Worm (Caenorhabditis elegans) whole organism, L4 larva: ENCODE measurements around the gene scl-7.

Source experiments
- D1046.2 ChIP-seq: fragments of 200-800 bp; sonication (Bioruptor generic); IDR thresholded peaks from 2 replicates; pipeline ENCODE4 v1.3.6; 2022; ENCODE audit warnings: missing genetic modification characterization, missing compliant biosample characterization
- F10B5.3 ChIP-seq: sonication (generic microtip); optimal IDR thresholded peaks from 2 replicates; lab custom pipeline; 2016; ENCODE audit warnings: mild to moderate bottlenecking, missing genetic modification characterization, missing compliant biosample characterization
- F37D6.2 ChIP-seq: sonication (generic microtip); optimal IDR thresholded peaks from 2 replicates; lab custom pipeline; 2016; ENCODE audit warnings: mild to moderate bottlenecking, missing genetic modification characterization, missing compliant biosample characterization
- Y48G9A.11 ChIP-seq: fragments of 200-800 bp; sonication (Bioruptor generic); IDR thresholded peaks from 2 replicates; pipeline ENCODE4 v1.3.6; 2022; ENCODE audit warnings: missing genetic modification reagents, missing genetic modification characterization, missing compliant biosample characterization
- Y75B8A.6 ChIP-seq: fragments of 200-800 bp; sonication (Bioruptor generic); IDR thresholded peaks from 2 replicates; pipeline ENCODE4 v1.3.6; 2022; ENCODE audit warnings: missing genetic modification reagents, missing genetic modification characterization, missing compliant biosample characterization
- aha-1 ChIP-seq: fragments of 150-350 bp; peaks from one replicate; lab custom pipeline; 2014; ENCODE audit warnings: missing biosample characterization, missing genetic modification characterization
- attf-4 ChIP-seq: sonication (generic microtip); optimal IDR thresholded peaks from 3 replicates; lab custom pipeline; 2017; ENCODE audit warnings: missing biosample characterization, missing genetic modification characterization
- ceh-20 ChIP-seq: fragments of 200-800 bp; sonication (Bioruptor generic); IDR thresholded peaks from 2 replicates; pipeline ENCODE4 v1.3.6; 2022; ENCODE audit warnings: missing genetic modification reagents, missing genetic modification characterization, missing compliant biosample characterization
- ceh-44 ChIP-seq: fragments of 200-800 bp; sonication (Bioruptor generic); IDR thresholded peaks from 2 replicates; pipeline ENCODE4 v1.3.6; 2022; ENCODE audit warnings: missing genetic modification reagents, missing genetic modification characterization, missing compliant biosample characterization
- ceh-82 ChIP-seq: sonication (generic microtip); optimal IDR thresholded peaks from 2 replicates; lab custom pipeline; 2017; ENCODE audit warnings: missing biosample characterization, missing genetic modification characterization
- cey-2 ChIP-seq: sonication (generic microtip); optimal IDR thresholded peaks from 3 replicates; lab custom pipeline; 2017; ENCODE audit warnings: missing genetic modification characterization, mild to moderate bottlenecking, missing compliant biosample characterization, antibody characterized with exemption, borderline replicate concordance; ENCODE audit not compliant: insufficient read depth
- ctbp-1 ChIP-seq: fragments of 200-800 bp; sonication (Bioruptor generic); IDR thresholded peaks from 2 replicates; pipeline ENCODE4 v1.3.6; 2022; ENCODE audit warnings: missing genetic modification reagents, missing genetic modification characterization, missing compliant biosample characterization
- daf-19 ChIP-seq: fragments of 200-800 bp; sonication (Bioruptor generic); conservative IDR thresholded peaks from 2 replicates; pipeline ENCODE4 v1.3.6; 2022; ENCODE audit warnings: missing genetic modification characterization, missing compliant biosample characterization
- dmd-6 ChIP-seq: fragments of 200-800 bp; sonication (Bioruptor generic); IDR thresholded peaks from 2 replicates; pipeline ENCODE4 v1.3.6; 2022; ENCODE audit warnings: missing genetic modification reagents, missing genetic modification characterization, missing compliant biosample characterization
- duxl-1 ChIP-seq: sonication (generic microtip); optimal IDR thresholded peaks from 2 replicates; lab custom pipeline; 2016; ENCODE audit warnings: mild to moderate bottlenecking, missing genetic modification characterization, moderate library complexity, missing compliant biosample characterization; ENCODE audit not compliant: poor library complexity
- egl-43 ChIP-seq: fragments of 200-800 bp; sonication (Bioruptor generic); IDR thresholded peaks from 2 replicates; pipeline ENCODE4 v1.3.6; 2022; ENCODE audit warnings: missing genetic modification reagents, missing genetic modification characterization, missing compliant biosample characterization
- fos-1 ChIP-seq: fragments of 150-350 bp; optimal IDR thresholded peaks from 2 replicates; lab custom pipeline; 2014; ENCODE audit warnings: missing biosample characterization, missing genetic modification characterization
- gei-8 ChIP-seq: fragments of 200-800 bp; sonication (Bioruptor generic); optimal IDR thresholded peaks from 2 replicates; lab custom pipeline; 2018; ENCODE audit warnings: mild to moderate bottlenecking, missing genetic modification characterization, missing compliant biosample characterization
- hif-1 ChIP-seq, 2 experiments: sonication (generic microtip); optimal IDR thresholded peaks; 2 replicates each; lab custom pipeline; 2016 to 2017; ENCODE audit warnings: missing compliant biosample characterization in 2 of 2, missing genetic modification characterization in 2 of 2, missing genetic modification reagents in 2 of 2, missing genotype in 2 of 2, mild to moderate bottlenecking in 1 of 2
- hmg-1.1 ChIP-seq: fragments of 200-800 bp; sonication (Bioruptor generic); IDR thresholded peaks from 2 replicates; pipeline ENCODE4 v1.3.6; 2022; ENCODE audit warnings: missing genetic modification reagents, missing genetic modification characterization, missing compliant biosample characterization
- lin-1 ChIP-seq: fragments of 200-800 bp; sonication (Bioruptor generic); IDR thresholded peaks from 2 replicates; pipeline ENCODE4 v1.3.6; 2022; ENCODE audit warnings: missing genetic modification reagents, missing genetic modification characterization, missing compliant biosample characterization
- lin-29 ChIP-seq: fragments of 200-800 bp; sonication (Bioruptor generic); IDR thresholded peaks from 2 replicates; pipeline ENCODE4 v1.3.6; 2022; ENCODE audit warnings: missing genetic modification reagents, missing genetic modification characterization, missing compliant biosample characterization
- lin-39 ChIP-seq: fragments of 150-350 bp; optimal IDR thresholded peaks from 2 replicates; lab custom pipeline; 2014; ENCODE audit warnings: missing biosample characterization, missing genetic modification reagents, missing genetic modification characterization
- lir-3 ChIP-seq: sonication (generic microtip); optimal IDR thresholded peaks from 2 replicates; lab custom pipeline; 2016; ENCODE audit warnings: mild to moderate bottlenecking, missing genetic modification characterization, missing compliant biosample characterization
- lsy-2 ChIP-seq, 2 experiments: fragments of 150-350 bp in 1 of 2; sonication (generic microtip) in 1 of 2; optimal IDR thresholded peaks; 2 replicates each; lab custom pipeline; 2014 to 2017; ENCODE audit warnings: missing biosample characterization in 2 of 2, missing genetic modification characterization in 2 of 2
- madf-9 ChIP-seq: fragments of 200-800 bp; sonication (Bioruptor generic); conservative IDR thresholded peaks from 2 replicates; pipeline ENCODE4 v1.3.6; 2022; ENCODE audit warnings: missing genetic modification reagents, missing genetic modification characterization, missing compliant biosample characterization
- mdl-1 ChIP-seq, 2 experiments: fragments of 150-350 bp in 1 of 2; sonication (generic microtip) in 1 of 2; optimal IDR thresholded peaks; 2 replicates each; lab custom pipeline; 2014 to 2017; ENCODE audit warnings: missing biosample characterization in 2 of 2, missing genetic modification characterization in 2 of 2
- mep-1 ChIP-seq: fragments of 150-350 bp; sonication (generic microtip); optimal IDR thresholded peaks from 3 replicates; lab custom pipeline; 2014; ENCODE audit warnings: missing biosample characterization, missing genetic modification characterization
- mxl-3 ChIP-seq: fragments of 200-800 bp; sonication (Bioruptor generic); optimal IDR thresholded peaks from 2 replicates; lab custom pipeline; 2018; ENCODE audit warnings: mild to moderate bottlenecking, missing genetic modification characterization, missing compliant biosample characterization
- nhr-28 ChIP-seq: fragments of 150-350 bp; optimal IDR thresholded peaks from 2 replicates; lab custom pipeline; 2014; ENCODE audit warnings: missing biosample characterization, missing genetic modification characterization
- pha-4 ChIP-seq, 2 experiments: fragments of 150-350 bp in 1 of 2; fragments of 200-800 bp in 1 of 2; sonication (Bioruptor generic) in 1 of 2; IDR thresholded peaks in 1 of 2; optimal IDR thresholded peaks in 1 of 2; 2 replicates each; pipeline versions ENCODE4 v1.3.6 to Lab custom; 2014 to 2022; ENCODE audit warnings: missing genetic modification characterization in 2 of 2, missing genetic modification reagents in 2 of 2, missing biosample characterization in 1 of 2, missing compliant biosample characterization in 1 of 2
- saeg-2 ChIP-seq: fragments of 200-800 bp; sonication (Bioruptor generic); IDR thresholded peaks from 2 replicates; pipeline ENCODE4 v1.3.6; 2022; ENCODE audit warnings: missing genetic modification reagents, missing genetic modification characterization, missing compliant biosample characterization
- snpc-1.2 ChIP-seq: fragments of 200-800 bp; sonication (Bioruptor generic); IDR thresholded peaks from 2 replicates; pipeline ENCODE4 v1.3.6; 2022; ENCODE audit warnings: missing genetic modification reagents, missing genetic modification characterization, missing compliant biosample characterization
- spr-1 ChIP-seq: sonication (generic microtip); optimal IDR thresholded peaks from 2 replicates; lab custom pipeline; 2016; ENCODE audit warnings: mild to moderate bottlenecking, missing genetic modification characterization, missing compliant biosample characterization
- tra-1 ChIP-seq: fragments of 200-800 bp; sonication (Bioruptor generic); IDR thresholded peaks from 2 replicates; pipeline ENCODE4 v1.3.6; 2022; ENCODE audit warnings: missing genetic modification reagents, missing genetic modification characterization, missing compliant biosample characterization
- unc-62 ChIP-seq, 3 experiments: fragments of 150-350 bp in 1 of 3; sonication (generic microtip); optimal IDR thresholded peaks in 2 of 3; peaks in 1 of 3; 1 replicate in 1 of 3; 2 replicates in 2 of 3; lab custom pipeline; 2014 to 2017; ENCODE audit warnings: missing biosample characterization in 3 of 3, missing genetic modification characterization in 3 of 3, missing genetic modification reagents in 3 of 3, missing genotype in 1 of 3
- vab-7 ChIP-seq: fragments of 200-800 bp; sonication (Bioruptor generic); IDR thresholded peaks from 2 replicates; pipeline ENCODE4 v1.3.6; 2022; ENCODE audit warnings: missing genetic modification reagents, missing genetic modification characterization, missing compliant biosample characterization
- zfp-3 ChIP-seq: fragments of 200-800 bp; sonication (Bioruptor generic); conservative IDR thresholded peaks from 2 replicates; pipeline ENCODE4 v1.3.6; 2022; ENCODE audit warnings: missing genetic modification reagents, missing genetic modification characterization, missing compliant biosample characterization
- zip-2 ChIP-seq: fragments of 150-350 bp; optimal IDR thresholded peaks from 2 replicates; lab custom pipeline; 2014; ENCODE audit warnings: missing biosample characterization, missing genetic modification characterization
- ztf-11 ChIP-seq: fragments of 150-350 bp; optimal IDR thresholded peaks from 2 replicates; lab custom pipeline; 2014; ENCODE audit warnings: missing biosample characterization, missing genetic modification characterization

scl-7 gene

DNA sequence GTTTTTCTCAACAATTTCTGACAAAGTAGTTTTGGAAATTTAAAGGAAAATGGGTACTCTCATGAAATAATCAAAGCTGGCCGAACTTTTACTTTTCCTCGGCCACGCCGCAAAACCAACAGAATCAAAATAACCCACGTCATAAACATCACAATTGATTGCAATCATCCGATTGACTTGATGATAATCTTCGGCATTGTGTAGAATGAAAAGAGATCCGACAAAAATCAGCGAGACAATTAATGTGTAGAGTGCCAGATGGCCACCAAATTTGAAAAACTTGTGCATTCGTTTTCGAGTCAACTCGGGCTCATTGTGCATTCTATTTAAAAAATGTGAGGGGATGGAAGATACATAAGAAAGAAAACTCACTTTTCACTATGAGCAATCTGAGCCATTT is 33.4 kb upstream of the scl-7 start:
- TF ChIP-seq D1046.2 (GFP tag; lab: Robert Waterston, UW) (no peak), madf-9 (no peak), lin-1 (no peak), ctbp-1 (GFP tag; lab: Robert Waterston, UW) (no peak), lsy-2 (tag; optimal IDR thresholded peaks at IDR 0.05; lab: Kevin White, UChicago) (no peak), F37D6.2 (tag; lab: Kevin White, UChicago) (no peak)

- no peak for TF ChIP-seq ceh-44 (GFP tag; lab: Robert Waterston, UW)
- TF ChIP-seq aha-1 (tag; lab: Kevin White, UChicago): peak; percentile 14
- no peak for TF ChIP-seq nhr-28 (tag; lab: Kevin White, UChicago)
- TF ChIP-seq hmg-1.1 (GFP tag; lab: Robert Waterston, UW): no peak
- TF ChIP-seq mxl-3 (GFP tag; lab: Kevin White, UChicago): no peak
Observed at ce11 chrIV:13038888-13039287, 31.4 kb upstream of the scl-7 start, which contains the start of gene F49E11.2. Gene F49E11.2 (minus strand): TSS chrIV:13038988.

- TF ChIP-seq duxl-1: no peak
- TF ChIP-seq lir-3 (tag; lab: Kevin White, UChicago): no peak
- TF ChIP-seq mep-1 (tag; lab: Kevin White, UChicago): no peak
- no peak for TF ChIP-seq hmg-1.1 (GFP tag; lab: Robert Waterston, UW)
- TF ChIP-seq zip-2: no peak
- no peak for TF ChIP-seq mdl-1 (tag; optimal IDR thresholded peaks at IDR 0.05; lab: Kevin White, UChicago)
Observed at ce11 chrIV:13041486-13041885, 28.8 kb upstream of the scl-7 start.

DNA sequence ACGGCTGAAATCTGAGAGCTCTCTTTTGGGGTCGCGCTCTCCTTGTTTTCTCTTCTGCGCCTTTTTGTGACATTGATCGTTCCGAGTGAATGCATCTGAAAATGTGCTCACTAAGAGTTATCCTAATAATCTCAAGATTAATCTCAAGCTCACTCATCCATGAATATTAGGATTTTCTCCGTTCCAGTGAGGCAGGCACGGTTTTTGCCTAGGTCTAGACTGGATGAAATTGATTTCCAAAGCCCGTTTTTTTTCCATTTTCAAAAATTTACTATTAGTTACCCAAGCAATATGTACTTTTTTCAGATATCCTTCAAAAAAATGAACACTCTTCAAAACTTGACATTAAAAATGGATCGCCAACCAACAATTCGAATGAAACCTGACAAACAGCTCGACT is 28.2 kb upstream of the scl-7 start, which contains the start of gene amt-2:
Gene amt-2, plus strand, starts transcription at position 301 of the 400 bp plus-strand sequence.
- TF ChIP-seq spr-1 (tag; lab: Kevin White, UChicago): no peak
- TF ChIP-seq attf-4 (tag; lab: Kevin White, UChicago): no peak
- TF ChIP-seq lin-29 (GFP tag; lab: Robert Waterston, UW): no peak
- TF ChIP-seq Y48G9A.11 (GFP tag; lab: Robert Waterston, UW): no peak
- TF ChIP-seq ceh-20 (GFP tag; lab: Robert Waterston, UW): no peak
- TF ChIP-seq dmd-6 (GFP tag; lab: Robert Waterston, UW): no peak
- TF ChIP-seq D1046.2 (GFP tag; lab: Robert Waterston, UW): no peak
- no peak for TF ChIP-seq tra-1 (GFP tag; lab: Robert Waterston, UW)
- no peak for TF ChIP-seq egl-43 (GFP tag; lab: Robert Waterston, UW)
- no peak for TF ChIP-seq ceh-82 (tag; lab: Kevin White, UChicago)

ce11 chrIV:13044980-13045379 is 25.3 kb upstream of the scl-7 start:
- TF ChIP-seq fos-1 (tag; lab: Kevin White, UChicago): no peak
- peak; percentile 90 for TF ChIP-seq aha-1 (tag; lab: Kevin White, UChicago)
- TF ChIP-seq, all 104 proteins: peak for 1

DNA sequence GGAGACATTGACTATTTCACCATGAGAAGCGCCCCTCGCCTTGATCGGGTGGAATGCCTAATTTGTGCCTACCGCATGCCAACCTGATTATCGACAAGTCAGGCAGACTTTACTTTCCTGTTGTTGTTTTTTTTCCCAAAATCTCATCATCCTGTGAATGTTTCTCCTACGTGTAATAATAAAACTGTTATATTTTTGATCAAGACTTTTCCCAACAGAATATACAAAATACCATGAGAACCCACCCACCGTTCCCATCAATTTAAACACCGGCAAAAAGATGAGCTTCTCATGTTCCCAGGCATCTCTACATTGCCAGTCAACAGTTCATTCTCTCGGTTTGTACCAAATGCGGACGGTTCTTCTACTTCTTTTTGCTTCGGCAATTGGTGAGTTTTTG is 23.4 kb upstream of the scl-7 start, which contains the start of gene scl-9:
Gene scl-9, plus strand, starts transcription at position 301 of the 400 bp plus-strand sequence.
- peak in 1 of 2 experiments; percentile 49 for TF ChIP-seq unc-62 (GFP tag; optimal IDR thresholded peaks at IDR 0.05 in 1 of 2; lab: Kevin White, UChicago)
- no peak for TF ChIP-seq unc-62 (tag; optimal IDR thresholded peaks at IDR 0.05; lab: Kevin White, UChicago)
- no peak for TF ChIP-seq daf-19 (GFP tag; lab: Robert Waterston, UW)
- no peak for TF ChIP-seq hif-1 (tag; optimal IDR thresholded peaks at IDR 0.05; lab: Kevin White, UChicago)

DNA sequence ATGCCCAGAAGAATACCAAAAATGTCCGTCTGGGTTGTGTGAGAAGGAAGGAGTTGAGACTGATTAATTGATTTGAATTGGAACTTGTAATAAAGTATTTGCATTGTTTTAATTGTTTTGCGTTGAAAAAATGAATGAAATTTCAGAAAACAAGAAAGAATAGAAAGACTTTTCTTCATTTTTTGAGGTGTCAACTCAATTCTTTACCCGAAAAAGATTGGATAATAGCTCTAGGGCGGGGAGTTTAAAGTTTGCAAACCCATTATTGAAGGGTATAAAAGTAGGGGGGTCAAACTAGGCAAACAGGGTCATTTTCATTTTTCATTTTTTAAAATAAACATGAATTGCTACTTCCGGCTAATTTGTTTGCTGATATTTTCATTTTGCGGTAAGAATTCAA is 22.1 kb upstream of the scl-7 start, which contains the start of gene scl-10:
Gene scl-10, plus strand, starts transcription at position 301 of the 400 bp plus-strand sequence.
- TF ChIP-seq ztf-11 (no peak), F10B5.3 (tag; lab: Kevin White, UChicago) (no peak), zfp-3 (GFP tag; lab: Robert Waterston, UW) (no peak), snpc-1.2 (GFP tag; lab: Robert Waterston, UW) (no peak), cey-2 (tag; lab: Kevin White, UChicago) (no peak), saeg-2 (GFP tag; lab: Robert Waterston, UW) (no peak), Y75B8A.6 (GFP tag; lab: Robert Waterston, UW) (no peak), gei-8 (GFP tag; lab: Kevin White, UChicago) (no peak), pha-4 (GFP tag; IDR thresholded peaks at IDR 0.05; lab: Robert Waterston, UW) (no peak), pha-4 (tag; optimal IDR thresholded peaks at IDR 0.05; lab: Kevin White, UChicago) (no peak), vab-7 (GFP tag; lab: Robert Waterston, UW) (no peak), lin-39 (tag; lab: Kevin White, UChicago) (no peak)
